Worm (Caenorhabditis elegans): ENCODE measurements around the gene R04E5.8.

Gene R04E5.8

ce11 chrX:8806070-8806799 is at the start of gene R04E5.8:
Gene R04E5.8, minus strand, starts transcription at chrX:8806120.
- TF ChIP-seq B0019.2 (GFP tag; conservative IDR thresholded peaks at IDR 0.05) (no peak), nhr-80 (tag; optimal IDR thresholded peaks at IDR 0.05) (peak; percentile 30), pbrm-1 (GFP tag; IDR thresholded peaks at IDR 0.05) (no peak), unc-62 (GFP tag; optimal IDR thresholded peaks at IDR 0.05) (no peak), Y53G8AR.9 (GFP tag; conservative IDR thresholded peaks at IDR 0.05) (no peak), Y79H2A.3 (GFP tag; conservative IDR thresholded peaks at IDR 0.05) (no peak), nfyb-1 (GFP tag; IDR thresholded peaks at IDR 0.05) (0 out of 2 replicates have a peak, but pooled peaks have one; percentile 25), egl-18 (GFP tag; IDR thresholded peaks at IDR 0.05) (no peak), gei-17 (GFP tag; optimal IDR thresholded peaks at IDR 0.05) (no peak), let-607 (tag; optimal IDR thresholded peaks at IDR 0.05) (no peak), ZK185.1 (tag; optimal IDR thresholded peaks at IDR 0.05; ENCODE audit: poor library complexity, severe bottlenecking) (no peak), tlf-1 (GFP tag; optimal IDR thresholded peaks at IDR 0.05) (no peak), sea-2 (GFP tag; IDR thresholded peaks at IDR 0.05) (no peak), K11D2.4 (GFP tag; IDR thresholded peaks at IDR 0.05) (no peak), sdz-38 (tag; optimal IDR thresholded peaks at IDR 0.05) (no peak), lin-26 (GFP tag; IDR thresholded peaks at IDR 0.05) (no peak), ztf-22 (GFP tag; optimal IDR thresholded peaks at IDR 0.05) (no peak), madf-10 (tag; optimal IDR thresholded peaks at IDR 0.05) (no peak), aptf-2 (GFP tag; conservative IDR thresholded peaks at IDR 0.05) (no peak), tbx-9 (tag; optimal IDR thresholded peaks at IDR 0.05; ENCODE audit: borderline replicate concordance) (no peak), ztf-28 (GFP tag; IDR thresholded peaks at IDR 0.05) (no peak), unc-130 (GFP tag; optimal IDR thresholded peaks at IDR 0.05) (no peak), xnd-1 (tag; optimal IDR thresholded peaks at IDR 0.05) (no peak), zim-3 (tag; optimal IDR thresholded peaks at IDR 0.05) (no peak), ceh-58 (GFP tag; IDR thresholded peaks at IDR 0.05) (no peak), lsy-27 (tag; optimal IDR thresholded peaks at IDR 0.05; ENCODE audit: borderline replicate concordance, insufficient read depth) (no peak), madf-8 (GFP tag; conservative IDR thresholded peaks at IDR 0.05) (no peak), rpc-1 (optimal IDR thresholded peaks at IDR 0.05) (no peak), rpc-1 (tag; optimal IDR thresholded peaks at IDR 0.05) (no peak), F57A8.1 (GFP tag; optimal IDR thresholded peaks at IDR 0.05) (no peak), nfya-2 (GFP tag; IDR thresholded peaks at IDR 0.05) (no peak), B0336.3 (GFP tag; IDR thresholded peaks at IDR 0.05) (peak; percentile 56), sptf-2 (GFP tag; optimal IDR thresholded peaks at IDR 0.05) (no peak), lag-1 (GFP tag; IDR thresholded peaks at IDR 0.05) (no peak), hmg-1.2 (GFP tag; IDR thresholded peaks at IDR 0.05) (peak; percentile 69), C06A6.2 (GFP tag; conservative IDR thresholded peaks at IDR 0.05) (no peak), ceh-40 (GFP tag; IDR thresholded peaks at IDR 0.05) (no peak), K12H6.12 (tag; optimal IDR thresholded peaks at IDR 0.05) (peak; percentile 76), B0261.1 (tag; optimal IDR thresholded peaks at IDR 0.05) (no peak), nfya-1 (tag; optimal IDR thresholded peaks at IDR 0.05; ENCODE audit: borderline replicate concordance, insufficient read depth) (no peak), madf-3 (GFP tag; IDR thresholded peaks at IDR 0.05) (no peak), dpff-1 (tag; optimal IDR thresholded peaks at IDR 0.05) (no peak), ceh-27 (GFP tag; optimal IDR thresholded peaks at IDR 0.05) (no peak), hlh-12 (tag; optimal IDR thresholded peaks at IDR 0.05) (no peak), tbp1 (GFP tag; optimal IDR thresholded peaks at IDR 0.05) (peak; percentile 20), ztf-25 (GFP tag; IDR thresholded peaks at IDR 0.05) (no peak), F55B11.4 (tag; optimal IDR thresholded peaks at IDR 0.05; ENCODE audit: borderline replicate concordance, insufficient read depth) (no peak), T26A5.8 (tag; optimal IDR thresholded peaks at IDR 0.05) (no peak), nhr-90 (tag; optimal IDR thresholded peaks at IDR 0.05) (no peak)

Data from whole organism, young adult.